Fruit fly (Drosophila melanogaster): ENCODE data around the gene vex.

Gene vex

DNA sequence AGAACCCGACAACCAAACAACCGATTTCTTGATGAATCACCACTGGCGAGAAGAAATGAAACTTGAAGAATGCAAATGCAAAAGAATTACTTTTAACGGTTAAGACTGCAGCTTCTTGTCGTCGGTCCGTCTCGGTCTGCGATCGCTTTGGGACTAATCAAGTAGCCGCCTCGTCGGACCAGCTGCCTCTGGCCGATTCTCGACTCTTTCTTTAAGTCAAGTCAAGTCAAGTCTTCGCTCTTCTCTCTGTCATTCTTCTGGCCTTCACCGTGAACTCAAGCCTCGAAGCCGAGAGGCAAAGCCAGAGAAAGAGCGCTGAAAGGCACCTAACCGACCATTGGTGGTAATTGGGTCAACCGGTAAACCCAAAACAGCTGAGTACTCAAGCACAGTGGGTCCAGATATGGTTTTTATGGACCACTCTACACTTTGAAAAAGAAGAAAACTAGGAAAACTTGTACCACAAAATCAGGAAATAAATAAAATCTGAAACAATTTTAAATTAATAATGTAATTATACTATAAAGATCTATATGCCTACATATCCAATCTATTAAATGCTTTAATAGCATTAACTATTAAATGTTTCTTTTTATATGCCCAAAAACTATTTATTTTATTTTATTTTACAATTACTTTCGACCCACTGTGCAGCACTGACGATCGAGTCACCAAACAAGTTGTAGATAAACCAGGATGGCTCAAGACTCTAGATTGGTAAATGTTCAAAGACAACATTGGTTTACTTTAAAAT lies 72.5 kb downstream of the vex start, which contains the start of gene C901 (continued):
- TF ChIP-seq CG10543 (GFP tag; optimal IDR thresholded peaks at IDR 0.05), result no peak
- TF ChIP-seq CG7357 (GFP tag; IDR thresholded peaks at IDR 0.05), result peak; percentile 47; the same call in 1 of the 3 replicates
- peak; percentile 29; the same call in 1 of the 3 replicates for TF ChIP-seq CG11560 (tag; IDR thresholded peaks at IDR 0.05)
- no peak for TF ChIP-seq Ets97D (GFP tag; optimal IDR thresholded peaks at IDR 0.05)
- no peak for TF ChIP-seq CG7745 (tag; optimal IDR thresholded peaks at IDR 0.05)
- no peak for TF ChIP-seq CG43689 (GFP tag; IDR thresholded peaks at IDR 0.05)
- peak; percentile 82 for TF ChIP-seq unpg (GFP tag; optimal IDR thresholded peaks at IDR 0.05)
- TF ChIP-seq CG3838 (GFP tag; optimal IDR thresholded peaks at IDR 0.05), result no peak
- no peak for TF ChIP-seq NFAT (GFP tag; IDR thresholded peaks at IDR 0.05)
- peak; percentile 25 for TF ChIP-seq CG6683 (GFP tag; optimal IDR thresholded peaks at IDR 0.05)
- TF ChIP-seq br (optimal IDR thresholded peaks at IDR 0.05), result no peak
- no peak for TF ChIP-seq Mad (GFP tag; optimal IDR thresholded peaks at IDR 0.05)
- no peak for TF ChIP-seq Fer1 (GFP tag; optimal IDR thresholded peaks at IDR 0.05)
- no peak for TF ChIP-seq gcm (GFP tag; optimal IDR thresholded peaks at IDR 0.05)
- TF ChIP-seq Usf (GFP tag; optimal IDR thresholded peaks at IDR 0.05), result no peak
- no peak for TF ChIP-seq CG10959 (GFP tag; IDR thresholded peaks at IDR 0.05)
- no peak for TF ChIP-seq Gsc (GFP tag; IDR thresholded peaks at IDR 0.05)
- peak; percentile 2 for TF ChIP-seq cato (GFP tag; optimal IDR thresholded peaks at IDR 0.05; ENCODE audit: borderline replicate concordance)
- TF ChIP-seq CG3407 (GFP tag; optimal IDR thresholded peaks at IDR 0.05), result peak; percentile 57
- TF ChIP-seq vvl (GFP tag; IDR thresholded peaks at IDR 0.05), result peak; percentile 78
- TF ChIP-seq CG8478 (optimal IDR thresholded peaks at IDR 0.05), result no peak
- TF ChIP-seq CG32532 (GFP tag; IDR thresholded peaks at IDR 0.05), result peak; percentile 57; the same call in 1 of the 2 replicates
- peak in 1 of 2 experiments; percentile 63 for TF ChIP-seq dpn (GFP tag; optimal IDR thresholded peaks at IDR 0.05)
- TF ChIP-seq Tbp (GFP tag; optimal IDR thresholded peaks at IDR 0.05), result no peak
- no peak for TF ChIP-seq exex (tag; optimal IDR thresholded peaks at IDR 0.05)
- TF ChIP-seq tap (tag; optimal IDR thresholded peaks at IDR 0.05), result peak; percentile 62
- TF ChIP-seq Trl (optimal IDR thresholded peaks at IDR 0.05), result no peak
- no peak for TF ChIP-seq Trl (GFP tag; optimal IDR thresholded peaks at IDR 0.05)
- no peak for TF ChIP-seq prd (optimal IDR thresholded peaks at IDR 0.05)
- peak; percentile 61 for TF ChIP-seq prd (GFP tag; IDR thresholded peaks at IDR 0.05)
- peak; percentile 41 for TF ChIP-seq CG12104 (GFP tag; optimal IDR thresholded peaks at IDR 0.05)
- TF ChIP-seq CG1832 (GFP tag; optimal IDR thresholded peaks at IDR 0.05), result no peak
- no peak for TF ChIP-seq sr (GFP tag; IDR thresholded peaks at IDR 0.05)
- no peak for TF ChIP-seq Atf-2 (GFP tag; optimal IDR thresholded peaks at IDR 0.05)
- 0 out of 2 replicates have a peak, but pooled peaks have one; percentile 49 for TF ChIP-seq CG3847 (GFP tag; IDR thresholded peaks at IDR 0.05)
- no peak for TF ChIP-seq CG33213 (GFP tag; optimal IDR thresholded peaks at IDR 0.05)
- no peak for TF ChIP-seq mld (GFP tag; IDR thresholded peaks at IDR 0.05; ENCODE audit: partially characterized antibody)
- TF ChIP-seq CG12155 (GFP tag; optimal IDR thresholded peaks at IDR 0.05), result no peak
- TF ChIP-seq CG12071 (GFP tag; optimal IDR thresholded peaks at IDR 0.05), result no peak
- TF ChIP-seq pros (GFP tag; optimal IDR thresholded peaks at IDR 0.05), result peak; percentile 92
- no peak for TF ChIP-seq Doc2 (GFP tag; IDR thresholded peaks at IDR 0.05)
- no peak for TF ChIP-seq CG15011 (GFP tag; optimal IDR thresholded peaks at IDR 0.05)
- TF ChIP-seq Deaf1 (tag; optimal IDR thresholded peaks at IDR 0.05), result peak; percentile 37
- TF ChIP-seq Sry-β (GFP tag; optimal IDR thresholded peaks at IDR 0.05), result no peak
- no peak for TF ChIP-seq CG13894 (tag; optimal IDR thresholded peaks at IDR 0.05)
- no peak for TF ChIP-seq bab2 (GFP tag; optimal IDR thresholded peaks at IDR 0.05)
- TF ChIP-seq chn (GFP tag; optimal IDR thresholded peaks at IDR 0.05), result no peak
- TF ChIP-seq CG14667 (GFP tag; IDR thresholded peaks at IDR 0.05), result peak; percentile 16; the same call in 1 of the 2 replicates
- TF ChIP-seq gro (GFP tag; optimal IDR thresholded peaks at IDR 0.05), result no peak
- peak in 1 of 2 experiments; percentile 85 for TF ChIP-seq Hr51 (GFP tag; optimal IDR thresholded peaks at IDR 0.05)
- no peak for TF ChIP-seq CG7987 (GFP tag; optimal IDR thresholded peaks at IDR 0.05)

Measured in whole organism, embryonic.